Worm (Caenorhabditis elegans): ENCODE measurements around the gene hgap-2.

The hgap-2 gene

ce11 chrII:8625163-8625562, 59.6 kb downstream of the hgap-2 start, which contains the start of gene sptf-2:
sptf-2 (plus strand) TSS chrII:8625459.
- TF ChIP-seq ceh-27 (GFP tag; optimal IDR thresholded peaks at IDR 0.05) (no peak), ets-4 (GFP tag; optimal IDR thresholded peaks at IDR 0.05) (peak; percentile 70), hmg-1.2 (GFP tag; IDR thresholded peaks at IDR 0.05) (peak; percentile 16; the same call in 1 of the 2 replicates), nhr-80 (tag; optimal IDR thresholded peaks at IDR 0.05) (peak; percentile 99), atf-7 (tag; optimal IDR thresholded peaks at IDR 0.05) (peak; percentile 25), sdz-38 (tag; optimal IDR thresholded peaks at IDR 0.05) (no peak), ceh-40 (GFP tag; IDR thresholded peaks at IDR 0.05) (0 out of 2 replicates have a peak, but pooled peaks have one; percentile 4), sea-2 (GFP tag; IDR thresholded peaks at IDR 0.05) (no peak), snpc-3.4 (tag; optimal IDR thresholded peaks at IDR 0.05) (no peak), ztf-22 (GFP tag; optimal IDR thresholded peaks at IDR 0.05) (peak; percentile 23), sptf-2 (GFP tag; optimal IDR thresholded peaks at IDR 0.05) (peak; percentile 99)

ce11 chrII:8623396-8623795, 61.3 kb downstream of the hgap-2 start, which contains the start of gene T22C8.4:
T22C8.4 (minus strand) TSS chrII:8623496.
- TF ChIP-seq D2030.7 (GFP tag; IDR thresholded peaks at IDR 0.05) (no peak), akir-1 (GFP tag; optimal IDR thresholded peaks at IDR 0.05) (no peak), rcor-1 (GFP tag; IDR thresholded peaks at IDR 0.05) (no peak), pha-4 (tag; optimal IDR thresholded peaks at IDR 0.05) (no peak), unc-130 (GFP tag; optimal IDR thresholded peaks at IDR 0.05) (no peak), ccch-3 (GFP tag; optimal IDR thresholded peaks at IDR 0.05) (no peak), F55B11.4 (tag; optimal IDR thresholded peaks at IDR 0.05; ENCODE audit: borderline replicate concordance, insufficient read depth) (no peak), bed-1 (GFP tag; IDR thresholded peaks at IDR 0.05) (no peak), ceh-100 (GFP tag; IDR thresholded peaks at IDR 0.05) (no peak), attf-3 (GFP tag; conservative IDR thresholded peaks at IDR 0.05) (no peak), zim-3 (tag; optimal IDR thresholded peaks at IDR 0.05) (no peak), ZK185.1 (tag; optimal IDR thresholded peaks at IDR 0.05; ENCODE audit: poor library complexity, severe bottlenecking) (no peak), F57A8.1 (GFP tag; optimal IDR thresholded peaks at IDR 0.05) (no peak), lin-35 (GFP tag; optimal IDR thresholded peaks at IDR 0.05) (no peak)

ce11 chrII:8621883-8622282, 62.8 kb downstream of the hgap-2 start, which contains the start of gene T22C8.3:
T22C8.3 (minus strand) TSS chrII:8621983.
- TF ChIP-seq dox-1 (GFP tag; IDR thresholded peaks at IDR 0.05): no peak
- TF ChIP-seq ztf-25 (GFP tag; IDR thresholded peaks at IDR 0.05): no peak
- TF ChIP-seq mel-28 (tag; optimal IDR thresholded peaks at IDR 0.05; ENCODE audit: borderline replicate concordance): no peak
- no peak for TF ChIP-seq B0336.3 (GFP tag; IDR thresholded peaks at IDR 0.05)
- TF ChIP-seq attf-5 (GFP tag; optimal IDR thresholded peaks at IDR 0.05): no peak
- TF ChIP-seq tbp1 (GFP tag; optimal IDR thresholded peaks at IDR 0.05): no peak
- no peak for TF ChIP-seq Y53F4B.3 (GFP tag; IDR thresholded peaks at IDR 0.05)
- TF ChIP-seq attf-3 (GFP tag; conservative IDR thresholded peaks at IDR 0.05): no peak
- TF ChIP-seq ceh-40 (GFP tag; IDR thresholded peaks at IDR 0.05): no peak
- TF ChIP-seq lir-1 (GFP tag; conservative IDR thresholded peaks at IDR 0.05): no peak
